Worm (Caenorhabditis elegans) whole organism, L4/young adult: ENCODE results near the gene C16D9.4.

ENCODE experiments used
- W03F9.2 ChIP-seq: fragments of 150-350 bp; optimal IDR thresholded peaks from 2 replicates; lab custom pipeline; 2014; ENCODE audit warnings: missing biosample characterization, missing genetic modification characterization
- dao-5 ChIP-seq: sonication (generic microtip); optimal IDR thresholded peaks from 2 replicates; lab custom pipeline; 2016; ENCODE audit warnings: missing genotype, missing genetic modification characterization, moderate library complexity, missing compliant biosample characterization
- him-1 ChIP-seq: sonication (generic microtip); optimal IDR thresholded peaks from 2 replicates; lab custom pipeline; 2016; ENCODE audit warnings: missing genotype, missing genetic modification reagents, missing genetic modification characterization, missing compliant biosample characterization

DNA sequence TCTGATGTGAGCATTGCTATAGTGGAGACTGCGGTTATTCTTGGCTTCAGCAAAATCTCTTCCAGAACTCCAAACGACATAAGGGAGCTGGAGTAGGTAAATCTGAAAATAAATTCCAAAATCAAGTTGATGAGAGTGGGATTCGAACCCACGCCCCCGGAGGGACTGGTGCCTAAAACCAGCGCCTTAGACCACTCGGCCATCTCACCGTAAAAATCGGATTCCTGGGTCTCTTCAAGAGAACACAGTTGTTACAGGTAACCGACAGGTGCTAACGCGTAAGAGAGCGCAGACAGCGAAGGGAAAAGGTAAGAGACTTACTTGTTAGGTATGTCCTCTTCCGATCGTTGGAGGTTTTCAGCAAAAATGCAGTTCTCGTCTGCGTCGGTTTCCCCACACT, 7.4 kb downstream of the C16D9.4 start:
- TF ChIP-seq him-1 (tag; lab: Kevin White, UChicago) (no peak), W03F9.2 (tag; lab: Kevin White, UChicago) (no peak), dao-5 (no peak)
